Worm (Caenorhabditis elegans): Measurements from ENCODE around the gene cpl-1.
A peak's percentile ranks its signal among the peaks of the same experiment; 100 is the strongest.

Gene cpl-1

ce11 chrV:16638204-16638603, 43.1 kb upstream of the cpl-1 start, which contains the start of gene srw-76:
TSS of gene srw-76 (minus strand) at chrV:16638304.
- no peak for TF ChIP-seq xbp-1 (tag; optimal IDR thresholded peaks at IDR 0.05)

ce11 chrV:16635911-16636310, 40.8 kb upstream of the cpl-1 start, which contains the start of gene mltn-11:
TSS of gene mltn-11 (plus strand) at chrV:16636186.
- TF ChIP-seq fkh-8 (tag; optimal IDR thresholded peaks at IDR 0.05) (no peak), nhr-76 (tag; optimal IDR thresholded peaks at IDR 0.05) (no peak), pag-3 (tag; optimal IDR thresholded peaks at IDR 0.05; ENCODE audit: borderline replicate concordance, insufficient read depth) (no peak), snpc-4 (tag; optimal IDR thresholded peaks at IDR 0.05) (no peak), elt-2 (tag; optimal IDR thresholded peaks at IDR 0.05) (peak; percentile 54), efl-3 (GFP tag; optimal IDR thresholded peaks at IDR 0.05) (no peak)

ce11 chrV:16629600-16629999, 34.5 kb upstream of the cpl-1 start, which contains the start of gene srd-21:
TSS of gene srd-21 (plus strand) at chrV:16629900.
- TF ChIP-seq hlh-4 (tag; optimal IDR thresholded peaks at IDR 0.05) (no peak), swsn-7 (tag; optimal IDR thresholded peaks at IDR 0.05) (no peak), unc-98 (GFP tag; IDR thresholded peaks at IDR 0.05) (no peak), snu-23 (GFP tag; optimal IDR thresholded peaks at IDR 0.05) (no peak), skn-1 (tag; optimal IDR thresholded peaks at IDR 0.05) (no peak), mef-2 (tag; optimal IDR thresholded peaks at IDR 0.05) (no peak), pqm-1 (tag; optimal IDR thresholded peaks at IDR 0.05) (no peak), fkh-8 (tag; optimal IDR thresholded peaks at IDR 0.05) (no peak), ceh-90 (tag; optimal IDR thresholded peaks at IDR 0.05) (no peak), egl-27 (tag; optimal IDR thresholded peaks at IDR 0.05) (no peak), nhr-84 (tag; optimal IDR thresholded peaks at IDR 0.05) (no peak), lin-14 (GFP tag; optimal IDR thresholded peaks at IDR 0.05) (no peak), ets-5 (GFP tag; IDR thresholded peaks at IDR 0.05) (no peak), nhr-28 (tag; optimal IDR thresholded peaks at IDR 0.05) (no peak), ces-1 (GFP tag; optimal IDR thresholded peaks at IDR 0.05) (no peak), nhr-90 (tag; optimal IDR thresholded peaks at IDR 0.05; ENCODE audit: poor library complexity) (no peak), grh-1 (GFP tag; IDR thresholded peaks at IDR 0.05) (no peak), sox-4 (tag; optimal IDR thresholded peaks at IDR 0.05) (no peak), nhr-85 (tag) (no peak)

ce11 chrV:16628991-16629390, 33.8 kb upstream of the cpl-1 start, which contains the start of gene W06G6.2:
TSS of gene W06G6.2 (plus strand) at chrV:16629291.
- TF ChIP-seq isw-1 (GFP tag; IDR thresholded peaks at IDR 0.05) (no peak), nhr-90 (tag; optimal IDR thresholded peaks at IDR 0.05; ENCODE audit: poor library complexity) (no peak), skn-1 (tag; optimal IDR thresholded peaks at IDR 0.05) (no peak), irx-1 (tag; optimal IDR thresholded peaks at IDR 0.05) (no peak), pag-3 (tag; optimal IDR thresholded peaks at IDR 0.05; ENCODE audit: borderline replicate concordance, insufficient read depth) (no peak), nhr-12 (tag; optimal IDR thresholded peaks at IDR 0.05) (no peak), dsc-1 (tag; optimal IDR thresholded peaks at IDR 0.05) (no peak), fos-1 (tag; optimal IDR thresholded peaks at IDR 0.05) (no peak), tlp-1 (tag; optimal IDR thresholded peaks at IDR 0.05) (no peak), unc-130 (tag; optimal IDR thresholded peaks at IDR 0.05) (no peak), sox-4 (tag; optimal IDR thresholded peaks at IDR 0.05) (no peak), nhr-28 (tag; optimal IDR thresholded peaks at IDR 0.05) (no peak), snpc-4 (tag; optimal IDR thresholded peaks at IDR 0.05) (no peak), sup-37 (GFP tag; optimal IDR thresholded peaks at IDR 0.05) (no peak), mef-2 (tag; optimal IDR thresholded peaks at IDR 0.05) (no peak), mep-1 (tag; optimal IDR thresholded peaks at IDR 0.05) (no peak)

- TF ChIP-seq tlp-1 (tag; optimal IDR thresholded peaks at IDR 0.05) = peak; percentile 3
- TF ChIP-seq elt-2 (tag; optimal IDR thresholded peaks at IDR 0.05) = peak; percentile 77
- TF ChIP-seq aha-1 (tag; optimal IDR thresholded peaks at IDR 0.05) = no peak
Observed at ce11 chrV:16627962-16628361, 32.8 kb upstream of the cpl-1 start, which contains the start of gene oac-53. TSS of gene oac-53 (minus strand) at chrV:16627970.

All from whole organism, L1 larva.